Fruit fly (Drosophila melanogaster): ENCODE results near the gene CG8915.

CG8915 gene

DNA sequence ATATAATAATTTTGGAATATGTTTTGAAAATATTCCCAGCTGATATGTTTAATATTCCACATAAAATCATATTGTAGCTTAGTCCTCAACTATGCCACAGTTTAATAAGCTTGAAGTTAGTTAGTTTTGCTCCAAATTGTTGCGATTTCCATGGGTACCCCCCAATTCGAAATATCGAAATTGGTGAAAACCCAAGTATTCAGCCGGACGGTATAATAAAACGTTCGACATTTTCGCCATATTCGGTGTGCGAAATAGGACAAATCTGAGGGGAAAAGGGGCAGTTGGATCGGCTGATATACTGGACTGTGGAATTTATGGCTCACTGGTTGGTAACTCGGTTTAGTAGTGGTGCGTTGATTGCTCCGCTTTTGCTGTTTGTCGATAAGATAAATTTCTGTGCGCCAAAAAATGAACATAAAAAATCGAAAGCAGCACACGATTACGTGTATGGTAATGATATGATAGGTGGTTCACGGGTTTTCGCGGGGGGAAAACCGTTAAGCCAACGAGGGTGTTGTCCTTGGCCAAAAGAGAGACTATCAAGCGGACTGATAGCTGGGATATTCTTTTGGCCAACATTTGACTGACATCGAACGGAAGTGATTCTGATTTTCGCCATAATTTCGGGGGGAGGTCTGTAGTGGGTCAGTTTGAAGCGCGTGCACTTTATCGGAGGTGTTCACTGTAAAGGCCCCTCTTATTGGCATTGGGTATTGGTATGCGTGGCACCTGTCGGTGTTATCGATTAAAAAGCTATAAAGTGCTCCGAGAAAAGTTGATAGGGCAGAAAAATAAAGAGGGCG, 45.6 kb upstream of the CG8915 start (continued):
- TF ChIP-seq Gsc (GFP tag; IDR thresholded peaks at IDR 0.05) (no peak), CG13296 (GFP tag; optimal IDR thresholded peaks at IDR 0.05) (no peak), Ravus (GFP tag; IDR thresholded peaks at IDR 0.05) (no peak), ac (GFP tag; optimal IDR thresholded peaks at IDR 0.05) (no peak), CG34376 (GFP tag; optimal IDR thresholded peaks at IDR 0.05) (peak; percentile 66), rib (GFP tag; IDR thresholded peaks at IDR 0.05) (peak; percentile 11; the same call in 1 of the 2 replicates), vvl (GFP tag; IDR thresholded peaks at IDR 0.05) (no peak), crol (GFP tag; IDR thresholded peaks at IDR 0.05) (0 out of 2 replicates have a peak, but pooled peaks have one; percentile 37), grau (tag; optimal IDR thresholded peaks at IDR 0.05) (peak; percentile 61), Adf1 (GFP tag; IDR thresholded peaks at IDR 0.05) (no peak), mirr (GFP tag; optimal IDR thresholded peaks at IDR 0.05) (peak; percentile 90), emc (GFP tag; optimal IDR thresholded peaks at IDR 0.05) (no peak), exex (tag; optimal IDR thresholded peaks at IDR 0.05) (peak; percentile 91), B-H2 (GFP tag; optimal IDR thresholded peaks at IDR 0.05) (peak; percentile 40), chif (GFP tag; optimal IDR thresholded peaks at IDR 0.05) (no peak), CG9609 (GFP tag; optimal IDR thresholded peaks at IDR 0.05) (no peak), CG18011 (GFP tag; optimal IDR thresholded peaks at IDR 0.05) (no peak), CG4282 (GFP tag; optimal IDR thresholded peaks at IDR 0.05) (no peak), CG4328 (GFP tag; optimal IDR thresholded peaks at IDR 0.05) (no peak), CG7928 (GFP tag; optimal IDR thresholded peaks at IDR 0.05) (no peak), CG10147 (GFP tag; optimal IDR thresholded peaks at IDR 0.05) (no peak), CG33213 (GFP tag; optimal IDR thresholded peaks at IDR 0.05) (no peak), CG1233 (GFP tag; optimal IDR thresholded peaks at IDR 0.05) (no peak), lab (GFP tag; optimal IDR thresholded peaks at IDR 0.05) (peak; percentile 38), schlank (tag; optimal IDR thresholded peaks at IDR 0.05) (no peak), lbe (GFP tag; optimal IDR thresholded peaks at IDR 0.05) (no peak), insv (GFP tag; optimal IDR thresholded peaks at IDR 0.05) (no peak), sug (tag; optimal IDR thresholded peaks at IDR 0.05) (peak; percentile 92), sisA (GFP tag; IDR thresholded peaks at IDR 0.05) (no peak), Atf6 (GFP tag; IDR thresholded peaks at IDR 0.05) (0 out of 2 replicates have a peak, but pooled peaks have one; percentile 31), CG18599 (GFP tag; optimal IDR thresholded peaks at IDR 0.05) (peak; percentile 1), GATAe (GFP tag; conservative IDR thresholded peaks at IDR 0.05) (peak; percentile 35; the same call in 1 of the 2 replicates), HHEX (GFP tag; optimal IDR thresholded peaks at IDR 0.05) (no peak), Bdp1 (GFP tag; optimal IDR thresholded peaks at IDR 0.05) (no peak), CG8290 (GFP tag; optimal IDR thresholded peaks at IDR 0.05) (no peak), CG8290 (tag; optimal IDR thresholded peaks at IDR 0.05) (peak in 1 of 2 experiments; percentile 11), CG7357 (GFP tag; IDR thresholded peaks at IDR 0.05) (no peak), Nf-YB (GFP tag; optimal IDR thresholded peaks at IDR 0.05) (no peak)

DNA sequence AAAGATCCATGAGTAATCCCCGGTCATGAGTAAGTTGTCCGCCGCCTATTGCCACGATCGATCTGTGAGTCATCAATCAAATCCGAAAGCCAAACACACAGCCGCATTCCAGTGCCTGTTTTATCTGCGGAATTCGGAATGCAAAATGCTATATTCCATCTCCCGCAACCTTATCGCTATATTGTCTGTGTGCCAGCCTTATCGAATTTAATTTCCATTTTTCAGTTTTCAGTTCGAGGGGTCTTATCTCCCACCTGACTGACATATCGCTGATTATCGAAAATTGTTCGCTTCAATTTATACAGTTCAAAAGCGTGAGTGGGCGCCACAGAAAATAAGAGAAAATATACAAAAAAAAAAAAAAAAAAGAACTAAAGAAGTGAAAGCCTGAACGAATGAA, 44.4 kb upstream of the CG8915 start:
- no peak for TF ChIP-seq CG4424 (GFP tag; optimal IDR thresholded peaks at IDR 0.05)
- peak; percentile 24 for TF ChIP-seq cwo (GFP tag; optimal IDR thresholded peaks at IDR 0.05)
- TF ChIP-seq grn (GFP tag; optimal IDR thresholded peaks at IDR 0.05): peak; percentile 79
- TF ChIP-seq mirr (GFP tag; optimal IDR thresholded peaks at IDR 0.05): peak; percentile 61
- no peak for TF ChIP-seq CG11456 (GFP tag; IDR thresholded peaks at IDR 0.05)
- peak; percentile 72 for TF ChIP-seq exex (tag; optimal IDR thresholded peaks at IDR 0.05)
- TF ChIP-seq sug (tag; optimal IDR thresholded peaks at IDR 0.05): peak; percentile 28
- peak; percentile 87 for TF ChIP-seq sd (tag; optimal IDR thresholded peaks at IDR 0.05)
- peak; percentile 18 for TF ChIP-seq lab (GFP tag; optimal IDR thresholded peaks at IDR 0.05)
- TF ChIP-seq TFAM (GFP tag; optimal IDR thresholded peaks at IDR 0.05): no peak
